Worm (Caenorhabditis elegans): ENCODE results near the gene aakg-3.

DNA sequence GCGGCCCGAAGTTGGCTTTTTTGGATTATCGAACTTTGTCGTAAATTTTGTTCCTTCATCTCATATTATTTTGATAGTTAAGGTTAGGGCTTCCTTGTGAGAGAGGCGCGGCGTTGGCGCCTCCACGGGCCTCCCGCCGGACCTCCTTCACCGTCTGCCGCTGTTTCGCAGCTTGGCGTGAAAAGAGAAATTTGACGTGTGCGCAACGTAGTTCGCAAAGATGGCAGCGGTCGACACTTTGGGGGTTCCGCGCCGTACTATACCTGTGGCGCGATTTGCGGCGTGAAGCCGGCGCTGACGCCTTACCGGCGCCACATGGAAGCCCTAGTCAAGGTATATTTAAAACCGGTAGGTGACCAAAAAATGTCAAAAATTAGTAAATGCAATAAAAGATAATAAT lies 33.9 kb upstream of the aakg-3 start:
- no peak for TF ChIP-seq lin-11 (tag; optimal IDR thresholded peaks at IDR 0.05)
- no peak for TF ChIP-seq hlh-8 (tag; optimal IDR thresholded peaks at IDR 0.05)
- no peak for TF ChIP-seq unc-86 (tag; optimal IDR thresholded peaks at IDR 0.05)
- TF ChIP-seq ets-4 (tag; optimal IDR thresholded peaks at IDR 0.05): no peak
- TF ChIP-seq zip-5 (tag; optimal IDR thresholded peaks at IDR 0.05): no peak
- no peak for TF ChIP-seq pqm-1 (tag; optimal IDR thresholded peaks at IDR 0.05)
- TF ChIP-seq unc-55 (GFP tag; optimal IDR thresholded peaks at IDR 0.05): no peak
- no peak for TF ChIP-seq odd-2 (tag; optimal IDR thresholded peaks at IDR 0.05)
- no peak for TF ChIP-seq mec-3 (tag; optimal IDR thresholded peaks at IDR 0.05; ENCODE audit: borderline replicate concordance)
